Fruit fly (Drosophila melanogaster): ENCODE results near the gene Dysb.

dm6 chr3L:18898770-18899278 lies 31.3 kb downstream of the Dysb start, which contains the start of gene RpL26:
- TF ChIP-seq h (optimal IDR thresholded peaks at IDR 0.05) (no peak), insv (optimal IDR thresholded peaks at IDR 0.05) (no peak), Myc (optimal IDR thresholded peaks at IDR 0.05) (no peak), Sin3A (optimal IDR thresholded peaks at IDR 0.05) (no peak)

Measured in Kc167 (cell line).